Fruit fly (Drosophila melanogaster) whole organism, embryonic: Measurements from ENCODE around the gene wwk.

ENCODE experiments used
- Awh ChIP-seq: fragments of 200-800 bp; sonication (Bioruptor generic); IDR thresholded peaks from 2 replicates; pipeline ENCODE4, ENCODE4 v1.3.6; 2022; ENCODE audit warnings: missing biosample characterization, missing genetic modification characterization
- CG10267 ChIP-seq: fragments of 200-800 bp; sonication (Bioruptor generic); optimal IDR thresholded peaks from 2 replicates; lab custom pipeline; 2018; ENCODE audit warnings: missing biosample characterization, mild to moderate bottlenecking, missing genetic modification characterization, moderate library complexity
- CG10543 ChIP-seq: fragments of 200-800 bp; sonication (Bioruptor generic); optimal IDR thresholded peaks from 3 replicates; lab custom pipeline; 2017; ENCODE audit warnings: missing biosample characterization, mild to moderate bottlenecking, missing genetic modification characterization, moderate library complexity
- CG11504 ChIP-seq: fragments of 200-800 bp; sonication (Bioruptor generic); optimal IDR thresholded peaks from 3 replicates; lab custom pipeline; 2019; ENCODE audit warnings: missing biosample characterization, mild to moderate bottlenecking, missing genetic modification characterization, moderate library complexity
- CG11723 ChIP-seq: fragments of 200-800 bp; sonication (Bioruptor generic); optimal IDR thresholded peaks from 2 replicates; lab custom pipeline; 2017; ENCODE audit warnings: missing biosample characterization, mild to moderate bottlenecking, missing genetic modification characterization
- CG15073 ChIP-seq: fragments of 200-800 bp; sonication (Bioruptor generic); optimal IDR thresholded peaks from 2 replicates; lab custom pipeline; 2016; ENCODE audit warnings: missing biosample characterization, missing genetic modification characterization
- CG15601 ChIP-seq: fragments of 200-800 bp; sonication (Bioruptor generic); optimal IDR thresholded peaks from 3 replicates; lab custom pipeline; 2019; ENCODE audit warnings: missing biosample characterization, mild to moderate bottlenecking, missing genetic modification characterization, moderate library complexity
- CG2116 ChIP-seq: fragments of 200-800 bp; sonication (Bioruptor generic); optimal IDR thresholded peaks from 3 replicates; lab custom pipeline; 2018; ENCODE audit warnings: missing biosample characterization, mild to moderate bottlenecking, missing genetic modification characterization
- CG30020 ChIP-seq: fragments of 200-800 bp; optimal IDR thresholded peaks from 2 replicates; lab custom pipeline; 2019; ENCODE audit warnings: missing biosample characterization, mild to moderate bottlenecking, missing genetic modification characterization, moderate library complexity
- CG30403 ChIP-seq: fragments of 200-800 bp; sonication (Bioruptor generic); optimal IDR thresholded peaks from 3 replicates; lab custom pipeline; 2016; ENCODE audit warnings: missing biosample characterization, missing genetic modification characterization
- CG3163 ChIP-seq: fragments of 200-800 bp; sonication (Bioruptor generic); optimal IDR thresholded peaks from 3 replicates; lab custom pipeline; 2016; ENCODE audit warnings: missing biosample characterization, missing genetic modification characterization
- CG34224 ChIP-seq: fragments of 200-800 bp; sonication (Bioruptor generic); IDR thresholded peaks from 3 replicates; pipeline ENCODE4 v1.3.6; 2022; ENCODE audit warnings: missing biosample characterization, missing genetic modification characterization; ENCODE audit not compliant: partially characterized antibody
- CG4360 ChIP-seq: fragments of 200-800 bp; sonication (Bioruptor generic); IDR thresholded peaks from 2 replicates; pipeline ENCODE4 v1.3.6; 2022; ENCODE audit warnings: missing biosample characterization, missing genetic modification characterization
- CG4424 ChIP-seq: fragments of 200-800 bp; sonication (Bioruptor generic); optimal IDR thresholded peaks from 3 replicates; lab custom pipeline; 2016; ENCODE audit warnings: missing biosample characterization, missing genetic modification characterization
- CG5180 ChIP-seq: fragments of 200-800 bp; sonication (Bioruptor generic); optimal IDR thresholded peaks from 3 replicates; lab custom pipeline; 2017; ENCODE audit warnings: missing biosample characterization, missing genetic modification characterization, mild to moderate bottlenecking, moderate library complexity, missing genetic modification reagents
- CG6654 ChIP-seq: fragments of 200-800 bp; sonication (Bioruptor generic); optimal IDR thresholded peaks from 2 replicates; lab custom pipeline; 2017; ENCODE audit warnings: missing biosample characterization, mild to moderate bottlenecking, missing genetic modification characterization
- CG7271 ChIP-seq: fragments of 200-800 bp; sonication (Bioruptor generic); optimal IDR thresholded peaks from 2 replicates; lab custom pipeline; 2018; ENCODE audit warnings: missing biosample characterization, mild to moderate bottlenecking, missing genetic modification characterization, moderate library complexity
- CG7357 ChIP-seq: fragments of 200-800 bp; sonication (Bioruptor generic); IDR thresholded peaks from 3 replicates; pipeline ENCODE4 v1.3.6; 2022; ENCODE audit warnings: missing biosample characterization, missing genetic modification characterization
- CG7786 ChIP-seq: fragments of 200-800 bp; sonication (Bioruptor generic); optimal IDR thresholded peaks from 2 replicates; lab custom pipeline; 2016; ENCODE audit warnings: missing biosample characterization, missing genetic modification characterization
- CG8478 ChIP-seq: fragments of >200 bp; optimal IDR thresholded peaks from 2 replicates; lab custom pipeline; 2018
- Ets97D ChIP-seq: fragments of 200-800 bp; sonication (Bioruptor generic); optimal IDR thresholded peaks from 3 replicates; lab custom pipeline; 2016; ENCODE audit warnings: missing biosample characterization, missing genetic modification characterization
- Hand ChIP-seq: fragments of 200-800 bp; sonication (Bioruptor generic); optimal IDR thresholded peaks from 2 replicates; lab custom pipeline; 2017; ENCODE audit warnings: mild to moderate bottlenecking, missing biosample characterization, missing genetic modification reagents, missing genetic modification characterization
- HmgZ ChIP-seq: fragments of 200-800 bp; sonication (Bioruptor generic); optimal IDR thresholded peaks from 2 replicates; lab custom pipeline; 2018; ENCODE audit warnings: missing biosample characterization, mild to moderate bottlenecking, missing genetic modification characterization
- Hr3 ChIP-seq: fragments of 200-800 bp; sonication (Bioruptor generic); optimal IDR thresholded peaks from 3 replicates; lab custom pipeline; 2016; ENCODE audit warnings: missing biosample characterization, missing genetic modification characterization
- Hr51 ChIP-seq, 2 experiments: fragments of 200-800 bp; sonication (Bioruptor generic); optimal IDR thresholded peaks; 2 replicates in 1 of 2; 3 replicates in 1 of 2; lab custom pipeline; 2016 to 2018; ENCODE audit warnings: missing biosample characterization in 2 of 2, missing genetic modification characterization in 2 of 2, mild to moderate bottlenecking in 1 of 2, moderate library complexity in 1 of 2
- Lhr ChIP-seq: fragments of 200-800 bp; sonication (Bioruptor generic); optimal IDR thresholded peaks from 3 replicates; lab custom pipeline; 2017; ENCODE audit warnings: mild to moderate bottlenecking, missing biosample characterization, missing genetic modification reagents, missing genetic modification characterization
- MESR4 ChIP-seq: fragments of 200-800 bp; sonication (Bioruptor generic); optimal IDR thresholded peaks from 2 replicates; lab custom pipeline; 2018; ENCODE audit warnings: missing biosample characterization, mild to moderate bottlenecking, missing genetic modification characterization, moderate library complexity
- Sox100B ChIP-seq: fragments of 200-800 bp; sonication (Bioruptor generic); optimal IDR thresholded peaks from 3 replicates; lab custom pipeline; 2018; ENCODE audit warnings: missing biosample characterization, mild to moderate bottlenecking, missing genetic modification characterization
- Vsx1 ChIP-seq: fragments of 200-800 bp; sonication (Bioruptor generic); optimal IDR thresholded peaks from 2 replicates; lab custom pipeline; 2017; ENCODE audit warnings: missing biosample characterization, mild to moderate bottlenecking, missing genetic modification characterization, missing genetic modification reagents
- YL-1 ChIP-seq: fragments of 200-800 bp; sonication (Bioruptor generic); optimal IDR thresholded peaks from 3 replicates; lab custom pipeline; 2017; ENCODE audit warnings: missing biosample characterization, mild to moderate bottlenecking, missing genetic modification characterization
- bcd ChIP-seq: fragments of 200-800 bp; sonication (Bioruptor generic); optimal IDR thresholded peaks from 2 replicates; lab custom pipeline; 2017; ENCODE audit warnings: missing biosample characterization, mild to moderate bottlenecking, missing genetic modification characterization
- cwo ChIP-seq: fragments of 200-800 bp; sonication (Bioruptor generic); optimal IDR thresholded peaks from 3 replicates; lab custom pipeline; 2017; ENCODE audit warnings: missing biosample characterization, missing genetic modification characterization, mild to moderate bottlenecking, moderate library complexity, missing genetic modification reagents
- disco-r ChIP-seq: fragments of 200-800 bp; sonication (Bioruptor generic); optimal IDR thresholded peaks from 2 replicates; lab custom pipeline; 2016; ENCODE audit warnings: missing biosample characterization, missing genetic modification characterization
- dpn ChIP-seq, 2 experiments: fragments of 200-800 bp; sonication (Bioruptor generic); optimal IDR thresholded peaks; 3 replicates each; lab custom pipeline; 2016; ENCODE audit warnings: missing biosample characterization in 2 of 2, missing genetic modification characterization in 2 of 2
- emc ChIP-seq: fragments of 200-800 bp; sonication (Bioruptor generic); optimal IDR thresholded peaks from 2 replicates; lab custom pipeline; 2016; ENCODE audit warnings: missing biosample characterization, missing genetic modification characterization
- gsb-n ChIP-seq: fragments of 200-800 bp; sonication (Bioruptor generic); optimal IDR thresholded peaks from 3 replicates; lab custom pipeline; 2018; ENCODE audit warnings: missing biosample characterization, mild to moderate bottlenecking, missing genetic modification characterization
- ham ChIP-seq: fragments of 200-800 bp; sonication (Bioruptor generic); IDR thresholded peaks from 2 replicates; pipeline ENCODE4 v1.3.6; 2022; ENCODE audit warnings: missing biosample characterization, missing genetic modification characterization
- kay ChIP-seq: fragments of 200-800 bp; sonication (Bioruptor generic); optimal IDR thresholded peaks from 2 replicates; lab custom pipeline; 2016; ENCODE audit warnings: missing biosample characterization, missing genetic modification characterization
- knrl ChIP-seq: fragments of 200-800 bp; sonication (Bioruptor generic); IDR thresholded peaks from 3 replicates; pipeline ENCODE4 v1.3.6; 2022; ENCODE audit warnings: missing biosample characterization, missing genetic modification characterization; ENCODE audit not compliant: partially characterized antibody
- lab ChIP-seq: fragments of 200-800 bp; sonication (Bioruptor generic); optimal IDR thresholded peaks from 3 replicates; lab custom pipeline; 2017; ENCODE audit warnings: missing biosample characterization, missing genetic modification characterization, mild to moderate bottlenecking, moderate library complexity, missing genetic modification reagents
- mam ChIP-seq: fragments of 200-800 bp; sonication (Bioruptor generic); optimal IDR thresholded peaks from 3 replicates; lab custom pipeline; 2016; ENCODE audit warnings: missing biosample characterization, missing genetic modification characterization
- phol ChIP-seq: fragments of 200-800 bp; sonication (Bioruptor generic); optimal IDR thresholded peaks from 3 replicates; lab custom pipeline; 2018; ENCODE audit warnings: missing biosample characterization, mild to moderate bottlenecking, missing genetic modification characterization, moderate library complexity
- scrt ChIP-seq: fragments of 200-800 bp; sonication (Bioruptor generic); optimal IDR thresholded peaks from 2 replicates; lab custom pipeline; 2018; ENCODE audit warnings: missing biosample characterization, mild to moderate bottlenecking, missing genetic modification characterization, moderate library complexity
- sna ChIP-seq: fragments of 200-800 bp; sonication (Bioruptor generic); IDR thresholded peaks from 2 replicates; pipeline ENCODE4 v1.3.6; 2022; ENCODE audit warnings: missing biosample characterization, missing genetic modification characterization; ENCODE audit not compliant: partially characterized antibody
- stc ChIP-seq: fragments of 200-800 bp; sonication (Bioruptor generic); IDR thresholded peaks from 2 replicates; pipeline ENCODE4 v1.3.6; 2022; ENCODE audit warnings: missing biosample characterization, missing genetic modification characterization
- tio ChIP-seq: fragments of 200-800 bp; sonication (Bioruptor generic); optimal IDR thresholded peaks from 2 replicates; lab custom pipeline; 2017; ENCODE audit warnings: missing biosample characterization, missing genetic modification characterization, inconsistent platforms
- trem ChIP-seq: fragments of 200-800 bp; optimal IDR thresholded peaks from 3 replicates; lab custom pipeline; 2019; ENCODE audit warnings: missing biosample characterization, mild to moderate bottlenecking, missing genetic modification characterization, moderate library complexity
- vnd ChIP-seq: fragments of 200-800 bp; sonication (Bioruptor generic); IDR thresholded peaks from 3 replicates; pipeline ENCODE4 v1.3.6; 2022; ENCODE audit warnings: missing biosample characterization, missing genetic modification characterization; ENCODE audit not compliant: partially characterized antibody
- zen2 ChIP-seq: fragments of 200-800 bp; sonication (Bioruptor generic); IDR thresholded peaks from 3 replicates; pipeline ENCODE4 v1.3.6; 2022; ENCODE audit warnings: missing biosample characterization, missing genetic modification characterization; ENCODE audit not compliant: partially characterized antibody
- zfh2 ChIP-seq: fragments of 200-800 bp; sonication (Bioruptor generic); optimal IDR thresholded peaks from 2 replicates; lab custom pipeline; 2016; ENCODE audit warnings: missing biosample characterization, missing genetic modification characterization

Gene wwk

dm6 chr2L:15067832-15068231 lies 6.7 kb upstream of the wwk start (continued):
- peak; percentile 99 for TF ChIP-seq YL-1 (GFP tag; lab: Kevin White, UChicago)
- TF ChIP-seq stc (GFP tag; lab: Robert Waterston, UW): peak; percentile 25; the same call in 1 of the 2 replicates
- TF ChIP-seq CG15073 (GFP tag; lab: Kevin White, UChicago): no peak
- peak; percentile 11 for TF ChIP-seq kay (GFP tag; lab: Kevin White, UChicago)
- no peak for TF ChIP-seq CG7357 (GFP tag; lab: Robert Waterston, UW)
- no peak for TF ChIP-seq Hand (GFP tag; lab: Kevin White, UChicago)
- no peak for TF ChIP-seq Vsx1
- TF ChIP-seq CG15601 (tag; lab: Kevin White, UChicago): peak; percentile 54
- peak; percentile 76 for TF ChIP-seq lab
- no peak for TF ChIP-seq emc
- peak; percentile 88 for TF ChIP-seq knrl (GFP tag; lab: Robert Waterston, UW)
- TF ChIP-seq sna (GFP tag; lab: Robert Waterston, UW): peak; percentile 63
- peak; percentile 94 for TF ChIP-seq Ets97D (GFP tag; lab: Kevin White, UChicago)
- no peak for TF ChIP-seq ham (GFP tag; lab: Robert Waterston, UW)
- peak; percentile 78 for TF ChIP-seq CG34224
- TF ChIP-seq phol: peak; percentile 74
- TF ChIP-seq CG30403: peak; percentile 15
- peak; percentile 38 for TF ChIP-seq mam
- TF ChIP-seq scrt (GFP tag; lab: Kevin White, UChicago): peak; percentile 55
- peak; percentile 97 for TF ChIP-seq HmgZ (tag; lab: Kevin White, UChicago)
- TF ChIP-seq CG11504: peak; percentile 51
- TF ChIP-seq disco-r (GFP tag; lab: Kevin White, UChicago): peak; percentile 7
- TF ChIP-seq CG7786 (GFP tag; lab: Kevin White, UChicago): no peak
- TF ChIP-seq trem (tag; lab: Kevin White, UChicago): peak; percentile 77
- TF ChIP-seq CG10267: peak; percentile 83
- no peak for TF ChIP-seq zfh2 (GFP tag; lab: Kevin White, UChicago)
- TF ChIP-seq CG6654: no peak
- no peak for TF ChIP-seq CG5180 (GFP tag; lab: Kevin White, UChicago)
- TF ChIP-seq CG11723 (GFP tag; lab: Kevin White, UChicago): no peak
- TF ChIP-seq CG7271 (tag; lab: Kevin White, UChicago): peak; percentile 45
- TF ChIP-seq CG2116 (GFP tag; lab: Kevin White, UChicago): peak; percentile 74
- no peak for TF ChIP-seq Hr3 (GFP tag; lab: Kevin White, UChicago)
- TF ChIP-seq CG4360 (GFP tag; lab: Robert Waterston, UW): 0 out of 2 replicates have a peak, but pooled peaks have one; percentile 18
- no peak for TF ChIP-seq Sox100B
- TF ChIP-seq Awh (GFP tag; lab: Robert Waterston, UW): no peak
- peak; percentile 68 for TF ChIP-seq CG10543
- TF ChIP-seq dpn (GFP tag; optimal IDR thresholded peaks at IDR 0.05; lab: Kevin White, UChicago): peak in 1 of 2 experiments; percentile 45
- peak; percentile 48; the same call in 2 of the 3 replicates for TF ChIP-seq vnd (GFP tag; lab: Robert Waterston, UW)
- TF ChIP-seq gsb-n (tag; lab: Kevin White, UChicago): peak; percentile 52
- peak; percentile 78 for TF ChIP-seq Lhr (GFP tag; lab: Kevin White, UChicago)
- peak in 1 of 2 experiments; percentile 15 for TF ChIP-seq Hr51 (GFP tag; optimal IDR thresholded peaks at IDR 0.05; lab: Kevin White, UChicago)
- no peak for TF ChIP-seq tio (GFP tag; lab: Kevin White, UChicago)
- peak; percentile 5 for TF ChIP-seq CG4424 (GFP tag; lab: Kevin White, UChicago)
- peak; percentile 4 for TF ChIP-seq bcd (GFP tag; lab: Kevin White, UChicago)
- peak; percentile 39 for TF ChIP-seq CG30020 (tag; lab: Kevin White, UChicago)
- peak; percentile 9 for TF ChIP-seq CG3163 (GFP tag; lab: Kevin White, UChicago)
- no peak; the same call in 2 of the 3 replicates for TF ChIP-seq zen2 (GFP tag; lab: Robert Waterston, UW)
- TF ChIP-seq cwo (GFP tag; lab: Kevin White, UChicago): peak; percentile 99
- peak; percentile 68 for TF ChIP-seq CG8478
- TF ChIP-seq MESR4: peak; percentile 95
